Worm (Caenorhabditis elegans) whole organism, young adult: ENCODE measurements around the gene glt-4.

Experiments
- B0261.1 ChIP-seq: sonication (generic microtip); optimal IDR thresholded peaks from 2 replicates; lab custom pipeline; 2016; ENCODE audit warnings: mild to moderate bottlenecking, missing genetic modification characterization, moderate library complexity, missing compliant biosample characterization
- B0336.3 ChIP-seq: fragments of 200-800 bp; sonication (Bioruptor generic); IDR thresholded peaks from 2 replicates; pipeline ENCODE4 v1.3.6; 2022; ENCODE audit warnings: missing genetic modification characterization, missing compliant biosample characterization
- C06A6.2 ChIP-seq: fragments of 200-800 bp; sonication (Bioruptor generic); conservative IDR thresholded peaks from 2 replicates; pipeline ENCODE4 v1.3.6; 2022; ENCODE audit warnings: missing genetic modification characterization, missing compliant biosample characterization
- D2030.7 ChIP-seq: fragments of 200-800 bp; sonication (Bioruptor generic); IDR thresholded peaks from 2 replicates; pipeline ENCODE4 v1.3.6; 2022; ENCODE audit warnings: missing genetic modification reagents, missing genetic modification characterization, missing compliant biosample characterization
- F10E7.11 ChIP-seq: sonication (generic microtip); optimal IDR thresholded peaks from 2 replicates; lab custom pipeline; 2017; ENCODE audit warnings: mild to moderate bottlenecking, missing genetic modification characterization, moderate library complexity, missing compliant biosample characterization
- F57A8.1 ChIP-seq: fragments of 200-800 bp; sonication (Bioruptor generic); optimal IDR thresholded peaks from 2 replicates; lab custom pipeline; 2018; ENCODE audit warnings: mild to moderate bottlenecking, missing genetic modification characterization, moderate library complexity, missing compliant biosample characterization
- K11D2.4 ChIP-seq: fragments of 200-800 bp; sonication (Bioruptor generic); IDR thresholded peaks from 2 replicates; pipeline ENCODE4 v1.3.6; 2022; ENCODE audit warnings: missing genetic modification reagents, missing genetic modification characterization, missing compliant biosample characterization
- Y53G8AR.9 ChIP-seq: fragments of 200-800 bp; sonication (Bioruptor generic); conservative IDR thresholded peaks from 2 replicates; pipeline ENCODE4 v1.3.6; 2022; ENCODE audit warnings: missing genetic modification reagents, missing genetic modification characterization, missing compliant biosample characterization
- Y95B8A.8 ChIP-seq: fragments of 200-800 bp; sonication (Bioruptor generic); IDR thresholded peaks from 2 replicates; pipeline ENCODE4 v1.3.6; 2022; ENCODE audit warnings: missing genetic modification reagents, missing genetic modification characterization, missing compliant biosample characterization
- ama-1 ChIP-seq, 3 experiments: fragments of 150-350 bp in 1 of 3; sonication (generic microtip) in 2 of 3; optimal IDR thresholded peaks; 2 replicates each; lab custom pipeline; 2014 to 2018; ENCODE audit warnings: missing biosample characterization in 2 of 3, missing genetic modification characterization in 2 of 3, missing genetic modification reagents in 2 of 3
- ceh-40 ChIP-seq: fragments of 200-800 bp; sonication (Bioruptor generic); IDR thresholded peaks from 2 replicates; pipeline ENCODE4 v1.3.6; 2022; ENCODE audit warnings: missing genetic modification characterization, missing compliant biosample characterization
- chd-7 ChIP-seq: sonication (generic microtip); optimal IDR thresholded peaks from 2 replicates; lab custom pipeline; 2016; ENCODE audit warnings: mild to moderate bottlenecking, missing genetic modification characterization, moderate library complexity, missing compliant biosample characterization
- dpl-1 ChIP-seq: fragments of 150-350 bp; optimal IDR thresholded peaks from 2 replicates; lab custom pipeline; 2014; ENCODE audit warnings: missing biosample characterization, missing genetic modification reagents, missing genetic modification characterization
- efl-1 ChIP-seq: fragments of 150-350 bp; optimal IDR thresholded peaks from 2 replicates; lab custom pipeline; 2014; ENCODE audit warnings: missing biosample characterization, missing genetic modification reagents, missing genetic modification characterization
- ets-4 ChIP-seq: fragments of 200-800 bp; sonication (Bioruptor generic); optimal IDR thresholded peaks from 2 replicates; lab custom pipeline; 2018; ENCODE audit warnings: mild to moderate bottlenecking, missing genetic modification characterization, missing compliant biosample characterization
- him-1 ChIP-seq: sonication (generic microtip); optimal IDR thresholded peaks from 2 replicates; lab custom pipeline; 2016; ENCODE audit warnings: missing genotype, missing genetic modification reagents, missing genetic modification characterization, missing compliant biosample characterization
- hmg-1.2 ChIP-seq: fragments of 200-800 bp; sonication (Bioruptor generic); IDR thresholded peaks from 2 replicates; pipeline ENCODE4 v1.3.6; 2022; ENCODE audit warnings: missing genetic modification reagents, missing genetic modification characterization, missing compliant biosample characterization
- lag-1 ChIP-seq: fragments of 200-800 bp; sonication (Bioruptor generic); IDR thresholded peaks from 2 replicates; pipeline ENCODE4 v1.3.6; 2022; ENCODE audit warnings: missing genetic modification reagents, missing genetic modification characterization, missing compliant biosample characterization
- lin-26 ChIP-seq: fragments of 200-800 bp; sonication (Bioruptor generic); IDR thresholded peaks from 2 replicates; pipeline ENCODE4 v1.3.6; 2022; ENCODE audit warnings: missing genetic modification reagents, missing genetic modification characterization, missing compliant biosample characterization
- lin-35 ChIP-seq, 3 experiments: fragments of 150-350 bp in 2 of 3; sonication (generic microtip) in 1 of 3; optimal IDR thresholded peaks; 2 replicates each; lab custom pipeline; 2014 to 2018; ENCODE audit warnings: missing biosample characterization in 3 of 3, missing genetic modification characterization in 3 of 3, missing genetic modification reagents in 3 of 3
- lin-40 ChIP-seq: sonication (generic microtip); optimal IDR thresholded peaks from 2 replicates; lab custom pipeline; 2016; ENCODE audit warnings: missing genetic modification characterization, mild to moderate bottlenecking, missing compliant biosample characterization, missing genotype, missing genetic modification reagents
- madf-10 ChIP-seq: sonication (generic microtip); optimal IDR thresholded peaks from 2 replicates; lab custom pipeline; 2016; ENCODE audit warnings: mild to moderate bottlenecking, missing genetic modification characterization, missing compliant biosample characterization
- nhr-80 ChIP-seq: sonication (generic microtip); optimal IDR thresholded peaks from 2 replicates; lab custom pipeline; 2016; ENCODE audit warnings: missing genetic modification characterization, missing compliant biosample characterization
- rcor-1 ChIP-seq: fragments of 200-800 bp; sonication (Bioruptor generic); IDR thresholded peaks from 2 replicates; pipeline ENCODE4 v1.3.6; 2022; ENCODE audit warnings: missing genetic modification reagents, missing genetic modification characterization, missing compliant biosample characterization
- sdz-38 ChIP-seq: sonication (generic microtip); optimal IDR thresholded peaks from 2 replicates; lab custom pipeline; 2016; ENCODE audit warnings: missing genotype, missing genetic modification characterization, missing compliant biosample characterization
- snpc-1.1 ChIP-seq: sonication (generic microtip); optimal IDR thresholded peaks from 2 replicates; lab custom pipeline; 2017; ENCODE audit warnings: missing genetic modification characterization, mild to moderate bottlenecking, missing compliant biosample characterization, antibody characterized with exemption, moderate library complexity, missing genotype, missing genetic modification reagents; ENCODE audit not compliant: insufficient read depth
- somi-1 ChIP-seq: fragments of 200-800 bp; sonication (Bioruptor generic); optimal IDR thresholded peaks from 2 replicates; lab custom pipeline; 2018; ENCODE audit warnings: mild to moderate bottlenecking, missing genetic modification characterization, missing compliant biosample characterization
- tbx-9 ChIP-seq: sonication (generic microtip); optimal IDR thresholded peaks from 2 replicates; lab custom pipeline; 2016; ENCODE audit warnings: borderline replicate concordance, missing genetic modification characterization, inconsistent platforms, missing compliant biosample characterization
- unc-130 ChIP-seq: sonication (generic microtip); optimal IDR thresholded peaks from 2 replicates; lab custom pipeline; 2016; ENCODE audit warnings: missing genetic modification reagents, missing genetic modification characterization, missing compliant biosample characterization
- xnd-1 ChIP-seq: sonication (generic microtip); optimal IDR thresholded peaks from 2 replicates; lab custom pipeline; 2016; ENCODE audit warnings: missing genotype, missing genetic modification reagents, missing genetic modification characterization, missing compliant biosample characterization
- zfh-2 ChIP-seq: fragments of 200-800 bp; sonication (Bioruptor generic); conservative IDR thresholded peaks from 2 replicates; pipeline ENCODE4 v1.3.6; 2022; ENCODE audit warnings: missing genetic modification reagents, missing genetic modification characterization, missing compliant biosample characterization
- ztf-22 ChIP-seq: fragments of 200-800 bp; sonication (Bioruptor generic); optimal IDR thresholded peaks from 2 replicates; lab custom pipeline; 2018; ENCODE audit warnings: mild to moderate bottlenecking, missing genetic modification characterization, moderate library complexity, missing compliant biosample characterization
- ztf-6 ChIP-seq: fragments of 200-800 bp; sonication (Bioruptor generic); IDR thresholded peaks from 2 replicates; pipeline ENCODE4 v1.3.6; 2022; ENCODE audit warnings: missing genetic modification reagents, missing genetic modification characterization, missing compliant biosample characterization

Gene glt-4

ce11 chrX:6371192-6372116 is 31.8 kb upstream of the glt-4 start (continued):
- TF ChIP-seq efl-1 (no peak), snpc-1.1 (tag; lab: Kevin White, UChicago) (peak; percentile 5), D2030.7 (GFP tag; lab: Robert Waterston, UW) (peak; percentile 66), tbx-9 (tag; lab: Kevin White, UChicago) (peak; percentile 13), lin-26 (GFP tag; lab: Robert Waterston, UW) (peak; percentile 89; the same call in 1 of the 2 replicates), hmg-1.2 (GFP tag; lab: Robert Waterston, UW) (peak; percentile 85), dpl-1 (GFP tag; lab: Kevin White, UChicago) (no peak), sdz-38 (no peak), K11D2.4 (GFP tag; lab: Robert Waterston, UW) (0 out of 2 replicates have a peak, but pooled peaks have one; percentile 26), xnd-1 (tag; lab: Kevin White, UChicago) (no peak), ets-4 (no peak), ztf-22 (GFP tag; lab: Kevin White, UChicago) (peak; percentile 32), lin-40 (no peak), him-1 (tag; lab: Kevin White, UChicago) (peak; percentile 93), F57A8.1 (GFP tag; lab: Kevin White, UChicago) (no peak), ceh-40 (GFP tag; lab: Robert Waterston, UW) (peak; percentile 72; the same call in 1 of the 2 replicates), rcor-1 (GFP tag; lab: Robert Waterston, UW) (peak; percentile 53), unc-130 (GFP tag; lab: Kevin White, UChicago) (no peak), lag-1 (GFP tag; lab: Robert Waterston, UW) (no peak), somi-1 (GFP tag; lab: Kevin White, UChicago) (peak; percentile 58), B0336.3 (no peak)

- TF ChIP-seq F10E7.11, result no peak
Measured at ce11 chrX:6373348-6373747, 29.9 kb upstream of the glt-4 start, which contains the start of gene C03B1.17. TSS of gene C03B1.17 (plus strand) at chrX:6373648.

ce11 chrX:6374451-6374850 is 28.8 kb upstream of the glt-4 start, which contains the start of gene C03B1.1:
TSS of gene C03B1.1 (plus strand) at chrX:6374751.
- TF ChIP-seq Y53G8AR.9 (GFP tag; lab: Robert Waterston, UW) (no peak), lin-35 (GFP tag; optimal IDR thresholded peaks at IDR 0.05; lab: Kevin White, UChicago) (no peak), B0261.1 (tag; lab: Kevin White, UChicago) (no peak), Y95B8A.8 (GFP tag; lab: Robert Waterston, UW) (no peak), chd-7 (tag; lab: Kevin White, UChicago) (no peak), zfh-2 (GFP tag; lab: Robert Waterston, UW) (no peak), C06A6.2 (GFP tag; lab: Robert Waterston, UW) (no peak), ztf-6 (no peak)

DNA sequence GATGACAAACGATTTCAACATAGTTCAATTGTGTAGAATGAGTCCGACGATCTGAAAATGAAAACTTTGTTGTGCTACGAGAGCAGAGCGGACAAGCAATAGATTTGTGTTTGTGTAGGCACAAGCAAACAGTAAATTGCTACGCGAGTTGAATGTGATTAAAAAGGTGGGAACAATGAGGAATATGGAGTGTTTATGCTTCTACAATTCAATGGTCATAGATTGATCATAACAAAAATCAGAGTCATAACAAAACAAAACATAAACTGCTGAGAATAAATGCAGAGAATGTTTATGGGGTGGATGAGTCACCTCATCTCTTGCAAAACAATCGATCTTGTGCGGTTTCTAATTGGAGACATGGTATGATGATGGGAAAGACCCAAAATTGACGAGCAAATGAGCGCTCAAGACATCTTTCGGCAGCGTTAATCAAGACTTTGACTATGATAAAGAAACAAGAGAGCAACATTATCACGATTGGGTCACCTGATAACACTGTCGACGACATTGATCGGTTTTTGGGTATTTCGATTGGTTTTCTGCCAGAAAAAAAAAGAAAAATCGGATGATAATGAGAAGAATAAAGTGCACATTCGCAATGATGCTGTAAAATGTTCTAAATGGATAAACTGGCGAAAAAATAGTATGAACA is 25.5 kb upstream of the glt-4 start, which contains the start of gene lmp-1:
Gene lmp-1, minus strand, starts transcription at position 51 of the 655 bp plus-strand sequence.
- TF ChIP-seq nhr-80 (tag; lab: Kevin White, UChicago), result peak; percentile 27
- TF ChIP-seq madf-10, result no peak
- peak; percentile 74 for TF ChIP-seq ama-1 (optimal IDR thresholded peaks at IDR 0.05; lab: Kevin White, UChicago)
- no peak for TF ChIP-seq ama-1 (GFP tag; optimal IDR thresholded peaks at IDR 0.05; lab: Kevin White, UChicago)
